Worm (Caenorhabditis elegans) whole organism, L3 larva: ENCODE data around the gene rpn-3.

Experiments used
- ama-1 ChIP-seq: fragments of 150-350 bp; optimal IDR thresholded peaks from 2 replicates; lab custom pipeline; 2018
- elt-1 ChIP-seq: fragments of 150-350 bp; optimal IDR thresholded peaks from 2 replicates; lab custom pipeline; 2014; ENCODE audit warnings: missing biosample characterization, missing genetic modification characterization
- elt-2 ChIP-seq: sonication (generic microtip); optimal IDR thresholded peaks from 2 replicates; lab custom pipeline; 2016; ENCODE audit warnings: missing genetic modification reagents, mild to moderate bottlenecking, missing genetic modification characterization, missing compliant biosample characterization
- fkh-10 ChIP-seq: sonication (generic microtip); optimal IDR thresholded peaks from 2 replicates; lab custom pipeline; 2017; ENCODE audit warnings: missing biosample characterization, missing genetic modification reagents, missing genetic modification characterization
- fkh-2 ChIP-seq: fragments of 150-350 bp; optimal IDR thresholded peaks from 2 replicates; lab custom pipeline; 2014; ENCODE audit warnings: missing biosample characterization, missing genetic modification reagents, missing genetic modification characterization
- fos-1 ChIP-seq: fragments of 150-350 bp; optimal IDR thresholded peaks from 2 replicates; lab custom pipeline; 2014; ENCODE audit warnings: missing biosample characterization, missing genetic modification characterization
- lsy-12 ChIP-seq: sonication (generic microtip); optimal IDR thresholded peaks from 2 replicates; lab custom pipeline; 2016; ENCODE audit warnings: mild to moderate bottlenecking, missing genetic modification characterization, missing compliant biosample characterization
- mdl-1 ChIP-seq: fragments of 150-350 bp; optimal IDR thresholded peaks from 2 replicates; lab custom pipeline; 2014; ENCODE audit warnings: missing biosample characterization, missing genetic modification characterization
- nhr-12 ChIP-seq: fragments of 150-350 bp; optimal IDR thresholded peaks from 2 replicates; lab custom pipeline; 2014; ENCODE audit warnings: missing biosample characterization, missing genetic modification characterization
- nhr-28 ChIP-seq: fragments of 150-350 bp; optimal IDR thresholded peaks from 2 replicates; lab custom pipeline; 2014; ENCODE audit warnings: missing biosample characterization, missing genetic modification characterization
- pqm-1 ChIP-seq: fragments of 150-350 bp; optimal IDR thresholded peaks from 2 replicates; lab custom pipeline; 2017; ENCODE audit warnings: missing biosample characterization, missing genetic modification characterization, inconsistent platforms
- snpc-4 ChIP-seq: fragments of 150-350 bp; optimal IDR thresholded peaks from 2 replicates; lab custom pipeline; 2014; ENCODE audit warnings: missing biosample characterization, missing genetic modification characterization
- unc-39 ChIP-seq: sonication (generic microtip); optimal IDR thresholded peaks from 4 replicates; lab custom pipeline; 2017; ENCODE audit warnings: missing biosample characterization, missing genetic modification characterization
- zag-1 ChIP-seq: fragments of 150-350 bp; optimal IDR thresholded peaks from 2 replicates; lab custom pipeline; 2014; ENCODE audit warnings: missing biosample characterization, missing genetic modification characterization

DNA sequence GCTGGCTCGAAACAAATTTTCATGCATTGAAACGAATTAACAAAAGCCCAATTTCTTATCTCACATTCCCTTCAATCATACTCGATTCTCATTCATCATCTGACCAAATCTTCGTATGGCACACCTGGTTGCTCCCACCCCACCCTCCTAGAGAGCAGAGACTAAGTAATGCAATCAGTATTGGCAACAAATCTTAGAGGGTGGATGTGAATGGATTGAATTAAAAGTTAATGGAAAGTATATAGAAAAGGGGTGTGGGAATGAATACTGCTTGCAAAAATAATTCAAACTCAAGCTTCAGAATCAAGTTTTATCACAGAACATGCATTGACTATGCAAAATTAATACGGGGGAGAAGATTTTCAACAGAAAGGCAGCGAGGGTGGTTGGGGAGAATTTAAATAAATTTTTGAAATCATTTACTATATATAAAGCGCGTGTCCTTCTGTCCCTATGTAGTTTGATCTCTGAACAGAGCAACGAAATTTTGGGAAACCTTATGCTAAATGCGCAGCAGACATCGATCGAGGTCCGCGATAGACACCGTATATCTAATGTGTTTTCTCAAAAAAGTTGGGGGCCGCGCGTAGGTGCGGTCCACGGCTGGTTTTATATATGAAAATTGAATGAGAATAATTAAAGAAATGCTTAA is 9.3 kb upstream of the rpn-3 start:
- TF ChIP-seq elt-1 (tag; lab: Kevin White, UChicago) (no peak), elt-2 (tag; lab: Kevin White, UChicago) (no peak), lsy-12 (tag; lab: Kevin White, UChicago) (no peak), fos-1 (no peak), mdl-1 (tag; lab: Kevin White, UChicago) (no peak), nhr-12 (tag; lab: Kevin White, UChicago) (no peak), nhr-28 (tag; lab: Kevin White, UChicago) (no peak), fkh-10 (GFP tag; lab: Kevin White, UChicago) (no peak), snpc-4 (no peak), pqm-1 (tag; lab: Kevin White, UChicago) (no peak), ama-1 (lab: Kevin White, UChicago) (peak; percentile 45), zag-1 (tag; lab: Kevin White, UChicago) (no peak), fkh-2 (tag; lab: Kevin White, UChicago) (no peak), unc-39 (tag; lab: Kevin White, UChicago) (no peak)
